Worm (Caenorhabditis elegans): ENCODE measurements around the gene ZK546.2.

ce11 chrII:4949380-4949950 is 3.6 kb downstream of the ZK546.2 start, which contains the start of the genes try-1 and zyg-12:
- no peak for TF ChIP-seq pros-1 (tag; optimal IDR thresholded peaks at IDR 0.05)
- TF ChIP-seq hlh-15 (tag; optimal IDR thresholded peaks at IDR 0.05): no peak
- no peak for TF ChIP-seq nhr-11 (tag; optimal IDR thresholded peaks at IDR 0.05)
